Fruit fly (Drosophila melanogaster) whole organism, embryonic: ENCODE data around the gene CG32066.

ENCODE experiments used
- Asciz ChIP-seq: fragments of 200-800 bp; sonication (Bioruptor generic); optimal IDR thresholded peaks from 2 replicates; lab custom pipeline; 2017; ENCODE audit warnings: missing biosample characterization, mild to moderate bottlenecking, missing genetic modification characterization, missing genetic modification reagents
- CG1024 ChIP-seq: fragments of 200-800 bp; sonication (Bioruptor generic); IDR thresholded peaks from 2 replicates; pipeline ENCODE4 v1.3.6; 2022; ENCODE audit warnings: missing biosample characterization, missing genetic modification characterization
- Nf-YA ChIP-seq: fragments of 200-800 bp; sonication (Bioruptor generic); IDR thresholded peaks from 2 replicates; pipeline ENCODE4 v1.3.6; 2022; ENCODE audit warnings: missing biosample characterization, missing genetic modification characterization
- sqz ChIP-seq: fragments of 200-800 bp; sonication (Bioruptor generic); optimal IDR thresholded peaks from 3 replicates; lab custom pipeline; 2018; ENCODE audit warnings: missing biosample characterization, mild to moderate bottlenecking, missing genetic modification characterization
- zfh2 ChIP-seq: fragments of 200-800 bp; sonication (Bioruptor generic); optimal IDR thresholded peaks from 2 replicates; lab custom pipeline; 2016; ENCODE audit warnings: missing biosample characterization, missing genetic modification characterization

DNA sequence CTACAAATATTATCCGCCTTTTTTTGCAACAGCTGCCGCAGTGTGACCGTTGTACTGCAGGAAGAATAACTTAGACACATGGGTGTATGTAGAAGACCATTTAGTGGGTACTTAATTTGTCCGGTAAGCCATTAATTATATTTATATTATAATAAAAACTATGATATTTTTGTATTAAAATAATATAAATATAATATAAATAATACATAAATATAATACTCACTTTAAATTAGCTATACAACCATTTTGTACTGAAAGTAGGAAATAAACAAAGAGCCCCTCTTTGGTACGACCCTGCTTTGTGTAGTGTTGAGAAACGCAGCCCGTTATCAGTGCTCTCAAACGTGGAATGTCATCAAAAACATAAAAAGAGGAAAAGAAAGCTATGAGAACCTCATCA lies 23.0 kb downstream of the CG32066 start, which contains the start of gene Cnep1r2:
- TF ChIP-seq Nf-YA (GFP tag; lab: Robert Waterston, UW): peak; percentile 82
- peak; percentile 66 for TF ChIP-seq CG1024
- peak; percentile 82 for TF ChIP-seq zfh2 (GFP tag; lab: Kevin White, UChicago)
- TF ChIP-seq sqz: peak; percentile 95
- TF ChIP-seq Asciz: peak; percentile 90
